Worm (Caenorhabditis elegans): ENCODE results near the gene F40F11.3.

- TF ChIP-seq hlh-17 (GFP tag; optimal IDR thresholded peaks at IDR 0.05; ENCODE audit: borderline replicate concordance) = no peak
- no peak for TF ChIP-seq nhr-11 (tag; optimal IDR thresholded peaks at IDR 0.05)
- peak; percentile 51 for TF ChIP-seq fkh-10 (GFP tag; optimal IDR thresholded peaks at IDR 0.05)
- TF ChIP-seq nhr-90 (tag; optimal IDR thresholded peaks at IDR 0.05; ENCODE audit: poor library complexity) = no peak
- TF ChIP-seq aly-2 (tag; optimal IDR thresholded peaks at IDR 0.05) = peak; percentile 19
Measured at ce11 chrIV:11594191-11594673, 429 bp upstream of the F40F11.3 start, which contains the start of gene mig-38.

Data from whole organism, L1 larva.